Worm (Caenorhabditis elegans) whole organism, L1 larva: ENCODE data around the gene clec-39.

Experiments used
- ets-5 ChIP-seq: fragments of 200-800 bp; sonication (Bioruptor generic); IDR thresholded peaks from 2 replicates; pipeline ENCODE4 v1.3.6; 2022; ENCODE audit warnings: missing genetic modification characterization, missing compliant biosample characterization
- irx-1 ChIP-seq: sonication (generic microtip); optimal IDR thresholded peaks from 2 replicates; lab custom pipeline; 2016; ENCODE audit warnings: missing genetic modification characterization, missing compliant biosample characterization
- lin-13 ChIP-seq: fragments of 150-350 bp; optimal IDR thresholded peaks from 2 replicates; lab custom pipeline; 2014; ENCODE audit warnings: missing biosample characterization, missing genetic modification reagents, missing genetic modification characterization
- lsy-2 ChIP-seq, 2 experiments: fragments of 150-350 bp; optimal IDR thresholded peaks; 2 replicates each; lab custom pipeline; 2014; ENCODE audit warnings: missing biosample characterization in 2 of 2, missing genetic modification characterization in 2 of 2
- nhr-84 ChIP-seq: sonication (generic microtip); optimal IDR thresholded peaks from 2 replicates; lab custom pipeline; 2017; ENCODE audit warnings: missing biosample characterization, missing genetic modification characterization
- zag-1 ChIP-seq: fragments of 150-350 bp; optimal IDR thresholded peaks from 2 replicates; lab custom pipeline; 2014; ENCODE audit warnings: missing biosample characterization, missing genetic modification characterization
- ztf-11 ChIP-seq, 2 experiments: sonication (generic microtip); optimal IDR thresholded peaks; 2 replicates each; lab custom pipeline; 2016 to 2017; ENCODE audit warnings: missing genetic modification characterization in 2 of 2, missing biosample characterization in 1 of 2, missing compliant biosample characterization in 1 of 2

- TF ChIP-seq ets-5 (GFP tag; lab: Robert Waterston, UW) (no peak), zag-1 (tag; lab: Kevin White, UChicago) (no peak), ztf-11 (tag; optimal IDR thresholded peaks at IDR 0.05; lab: Kevin White, UChicago) (no peak), nhr-84 (tag; lab: Kevin White, UChicago) (no peak), lin-13 (GFP tag; lab: Kevin White, UChicago) (no peak), lsy-2 (tag; optimal IDR thresholded peaks at IDR 0.05; lab: Kevin White, UChicago) (no peak), irx-1 (tag; lab: Kevin White, UChicago) (no peak)
Measured at ce11 chrV:16786012-16786411, 46.9 kb downstream of the clec-39 start.
